Fruit fly (Drosophila melanogaster) whole organism, larva: Measurements from ENCODE around the gene CG5056.

ENCODE experiments used
- noc ChIP-seq: fragments of 200-800 bp; sonication (Bioruptor generic); optimal IDR thresholded peaks from 3 replicates; lab custom pipeline; 2019; ENCODE audit warnings: missing biosample characterization, mild to moderate bottlenecking, missing genetic modification characterization, moderate library complexity

The CG5056 gene

dm6 chr2L:10386824-10387223, 20.3 kb downstream of the CG5056 start:
- TF ChIP-seq noc (tag; lab: Kevin White, UChicago), result no peak

- peak; percentile 31 for TF ChIP-seq noc (tag; lab: Kevin White, UChicago)
These were observed 21.6 kb downstream of the CG5056 start, which contains the start of gene da for dm6 chr2L:10387869-10388726. TSS of gene da (plus strand) at chr2L:10388105.

- TF ChIP-seq noc (tag; lab: Kevin White, UChicago), result no peak
These were observed 27.0 kb downstream of the CG5056 start for dm6 chr2L:10393467-10393866.

dm6 chr2L:10395035-10395434, 28.5 kb downstream of the CG5056 start:
- no peak for TF ChIP-seq noc (tag; lab: Kevin White, UChicago)

dm6 chr2L:10395642-10396487, 29.4 kb downstream of the CG5056 start, which contains the start of gene Mdh1:
TSS of gene Mdh1 (minus strand) at chr2L:10396332.
- TF ChIP-seq noc (tag; lab: Kevin White, UChicago), result no peak

dm6 chr2L:10396488-10396824, 30.0 kb downstream of the CG5056 start, which contains the start of gene Cnot4:
TSS of gene Cnot4 (plus strand) at chr2L:10396716.
- no peak for TF ChIP-seq noc (tag; lab: Kevin White, UChicago)

- no peak for TF ChIP-seq noc (tag; lab: Kevin White, UChicago)
These were observed 30.5 kb downstream of the CG5056 start for dm6 chr2L:10396877-10397587.

dm6 chr2L:10403803-10404315, 37.4 kb downstream of the CG5056 start:
- no peak for TF ChIP-seq noc (tag; lab: Kevin White, UChicago)

- no peak for TF ChIP-seq noc (tag; lab: Kevin White, UChicago)
These were observed 38.6 kb downstream of the CG5056 start, which contains the start of the genes CG17768, LSm-4 and Ir31a for dm6 chr2L:10405008-10405654. TSS of gene CG17768 (minus strand) at chr2L:10405203. TSS of gene LSm-4 (minus strand) at chr2L:10405203. TSS of gene Ir31a (plus strand) at chr2L:10405565.

dm6 chr2L:10408122-10408576, 41.7 kb downstream of the CG5056 start, which contains the start of the genes Ip259 and RpS27A:
TSS of gene Ip259 (plus strand) at chr2L:10408352.
TSS of gene RpS27A (plus strand) at chr2L:10408352.
- no peak for TF ChIP-seq noc (tag; lab: Kevin White, UChicago)

dm6 chr2L:10413251-10414127, 47.0 kb downstream of the CG5056 start, which contains the start of the genes CG5355 and Klp31E:
TSS of gene CG5355 (minus strand) at chr2L:10413463.
TSS of gene Klp31E (plus strand) at chr2L:10414017.
- no peak for TF ChIP-seq noc (tag; lab: Kevin White, UChicago)
